Fruit fly (Drosophila melanogaster) whole organism, embryonic: ENCODE results near the gene CG43922.

Experiments
- ATbp ChIP-seq: fragments of 200-800 bp; sonication (Bioruptor generic); optimal IDR thresholded peaks from 2 replicates; lab custom pipeline; 2017; ENCODE audit warnings: missing biosample characterization, mild to moderate bottlenecking, missing genetic modification characterization, missing genetic modification reagents
- Antp ChIP-seq: fragments of 200-800 bp; sonication (Bioruptor generic); optimal IDR thresholded peaks from 3 replicates; lab custom pipeline; 2016; ENCODE audit warnings: missing biosample characterization, missing genetic modification characterization
- Bdp1 ChIP-seq: fragments of 200-800 bp; sonication (Bioruptor generic); optimal IDR thresholded peaks from 3 replicates; lab custom pipeline; 2016; ENCODE audit warnings: missing biosample characterization, missing genetic modification characterization
- CG10209 ChIP-seq: fragments of 200-800 bp; sonication (Bioruptor generic); optimal IDR thresholded peaks from 3 replicates; lab custom pipeline; 2017; ENCODE audit warnings: missing biosample characterization, mild to moderate bottlenecking, missing genetic modification characterization, missing genetic modification reagents
- CG11093 ChIP-seq: fragments of 200-800 bp; sonication (Bioruptor generic); IDR thresholded peaks from 3 replicates; pipeline ENCODE4 v1.3.6; 2022; ENCODE audit warnings: missing biosample characterization, missing genetic modification characterization
- CG11398 ChIP-seq: fragments of 200-800 bp; sonication (Bioruptor generic); optimal IDR thresholded peaks from 2 replicates; lab custom pipeline; 2016; ENCODE audit warnings: missing biosample characterization, missing genetic modification characterization
- CG12236 ChIP-seq: fragments of 200-800 bp; sonication (Bioruptor generic); optimal IDR thresholded peaks from 2 replicates; lab custom pipeline; 2016; ENCODE audit warnings: missing biosample characterization, missing genetic modification characterization
- CG12769 ChIP-seq: fragments of 200-800 bp; sonication (Bioruptor generic); optimal IDR thresholded peaks from 2 replicates; lab custom pipeline; 2019; ENCODE audit warnings: missing biosample characterization, mild to moderate bottlenecking, missing genetic modification characterization, moderate library complexity
- CG15011 ChIP-seq: fragments of 200-800 bp; sonication (Bioruptor generic); optimal IDR thresholded peaks from 3 replicates; lab custom pipeline; 2018; ENCODE audit warnings: missing biosample characterization, mild to moderate bottlenecking, missing genetic modification characterization
- CG15269 ChIP-seq: fragments of 200-800 bp; sonication (Bioruptor generic); optimal IDR thresholded peaks from 2 replicates; lab custom pipeline; 2018; ENCODE audit warnings: missing biosample characterization, mild to moderate bottlenecking, missing genetic modification characterization, moderate library complexity
- CG17186 ChIP-seq: fragments of 200-800 bp; sonication (Bioruptor generic); optimal IDR thresholded peaks from 3 replicates; lab custom pipeline; 2017; ENCODE audit warnings: missing biosample characterization, missing genetic modification reagents, missing genetic modification characterization
- CG17359 ChIP-seq: fragments of 200-800 bp; sonication (Bioruptor generic); optimal IDR thresholded peaks from 3 replicates; lab custom pipeline; 2018; ENCODE audit warnings: missing biosample characterization, mild to moderate bottlenecking, missing genetic modification characterization, moderate library complexity
- CG31441 ChIP-seq: fragments of 200-800 bp; sonication (Bioruptor generic); IDR thresholded peaks from 2 replicates; pipeline ENCODE4 v1.3.6; 2022; ENCODE audit warnings: missing biosample characterization, missing genetic modification characterization
- CG3407 ChIP-seq: fragments of 200-800 bp; sonication (Bioruptor generic); optimal IDR thresholded peaks from 2 replicates; lab custom pipeline; 2018; ENCODE audit warnings: missing biosample characterization, mild to moderate bottlenecking, missing genetic modification characterization
- CG3726 ChIP-seq: fragments of 200-800 bp; sonication (Bioruptor generic); IDR thresholded peaks from 3 replicates; pipeline ENCODE4, ENCODE4 v1.3.6; 2022; ENCODE audit warnings: missing biosample characterization, missing genetic modification characterization
- CG3838 ChIP-seq: fragments of 200-800 bp; sonication (Bioruptor generic); optimal IDR thresholded peaks from 3 replicates; lab custom pipeline; 2016; ENCODE audit warnings: missing biosample characterization, missing genetic modification characterization
- CG4282 ChIP-seq: fragments of 200-800 bp; sonication (Bioruptor generic); optimal IDR thresholded peaks from 2 replicates; lab custom pipeline; 2016; ENCODE audit warnings: missing biosample characterization, missing genetic modification characterization
- CG7786 ChIP-seq: fragments of 200-800 bp; sonication (Bioruptor generic); optimal IDR thresholded peaks from 2 replicates; lab custom pipeline; 2016; ENCODE audit warnings: missing biosample characterization, missing genetic modification characterization
- CG9932 ChIP-seq: fragments of 200-800 bp; sonication (Bioruptor generic); IDR thresholded peaks from 2 replicates; pipeline ENCODE4 v1.3.6; 2022; ENCODE audit warnings: missing biosample characterization, missing genetic modification characterization
- Dfd ChIP-seq, 2 experiments: fragments of >200 bp; optimal IDR thresholded peaks; 2 replicates each; lab custom pipeline; 2017; ENCODE audit warnings: missing biosample characterization in 2 of 2, missing genetic modification characterization in 2 of 2
- E2f2 ChIP-seq: fragments of 200-800 bp; sonication (Bioruptor generic); IDR thresholded peaks from 2 replicates; pipeline ENCODE4 v1.3.6; 2022; ENCODE audit warnings: missing biosample characterization, missing genetic modification characterization
- Gug ChIP-seq: fragments of 200-800 bp; sonication (Bioruptor generic); IDR thresholded peaks from 4 replicates; pipeline ENCODE4 v1.3.6; 2022; ENCODE audit warnings: missing biosample characterization, missing genetic modification characterization
- HLH4C ChIP-seq: fragments of 200-800 bp; sonication (Bioruptor generic); IDR thresholded peaks from 3 replicates; pipeline ENCODE4 v1.3.6; 2022; ENCODE audit warnings: missing biosample characterization, missing genetic modification characterization; ENCODE audit not compliant: partially characterized antibody
- Hand ChIP-seq: fragments of 200-800 bp; sonication (Bioruptor generic); optimal IDR thresholded peaks from 2 replicates; lab custom pipeline; 2017; ENCODE audit warnings: mild to moderate bottlenecking, missing biosample characterization, missing genetic modification reagents, missing genetic modification characterization
- Kr ChIP-seq: fragments of 200-800 bp; sonication (Bioruptor generic); optimal IDR thresholded peaks from 2 replicates; lab custom pipeline; 2017; ENCODE audit warnings: missing biosample characterization, mild to moderate bottlenecking, missing genetic modification characterization
- Lhr ChIP-seq: fragments of 200-800 bp; sonication (Bioruptor generic); optimal IDR thresholded peaks from 3 replicates; lab custom pipeline; 2017; ENCODE audit warnings: mild to moderate bottlenecking, missing biosample characterization, missing genetic modification reagents, missing genetic modification characterization
- Lpt ChIP-seq: fragments of >200 bp; optimal IDR thresholded peaks from 2 replicates; lab custom pipeline; 2018; ENCODE audit warnings: missing biosample characterization, missing genetic modification characterization
- NC2α ChIP-seq: fragments of 200-800 bp; sonication (Bioruptor generic); optimal IDR thresholded peaks from 2 replicates; lab custom pipeline; 2016; ENCODE audit warnings: missing biosample characterization, missing genetic modification characterization
- NK7.1 ChIP-seq: fragments of 200-800 bp; sonication (Bioruptor generic); optimal IDR thresholded peaks from 3 replicates; lab custom pipeline; 2016; ENCODE audit warnings: missing biosample characterization, missing genetic modification characterization
- Opbp ChIP-seq: fragments of 200-800 bp; sonication (Bioruptor generic); IDR thresholded peaks from 3 replicates; pipeline ENCODE4 v1.3.6; 2022; ENCODE audit warnings: missing biosample characterization, missing genetic modification characterization; ENCODE audit not compliant: partially characterized antibody
- Optix ChIP-seq: fragments of 200-800 bp; sonication (Bioruptor generic); IDR thresholded peaks from 3 replicates; pipeline ENCODE4 v1.3.6; 2022; ENCODE audit warnings: missing biosample characterization, missing genetic modification characterization
- Side ChIP-seq: fragments of 200-800 bp; sonication (Bioruptor generic); optimal IDR thresholded peaks from 2 replicates; lab custom pipeline; 2016; ENCODE audit warnings: missing biosample characterization, missing genetic modification characterization
- Sox100B ChIP-seq: fragments of 200-800 bp; sonication (Bioruptor generic); optimal IDR thresholded peaks from 3 replicates; lab custom pipeline; 2018; ENCODE audit warnings: missing biosample characterization, mild to moderate bottlenecking, missing genetic modification characterization
- Sry-β ChIP-seq: fragments of 200-800 bp; sonication (Bioruptor generic); optimal IDR thresholded peaks from 2 replicates; lab custom pipeline; 2018; ENCODE audit warnings: missing biosample characterization, mild to moderate bottlenecking, missing genetic modification characterization, moderate library complexity
- Taf1 ChIP-seq: fragments of 200-800 bp; sonication (Bioruptor generic); IDR thresholded peaks from 2 replicates; pipeline ENCODE4 v1.3.6; 2022; ENCODE audit warnings: missing biosample characterization, missing genetic modification characterization
- Xbp1 ChIP-seq: fragments of 200-800 bp; sonication (Bioruptor generic); optimal IDR thresholded peaks from 3 replicates; lab custom pipeline; 2016; ENCODE audit warnings: missing biosample characterization, mild to moderate bottlenecking, missing genetic modification characterization
- bab2 ChIP-seq: fragments of 200-800 bp; sonication (Bioruptor generic); optimal IDR thresholded peaks from 2 replicates; lab custom pipeline; 2016; ENCODE audit warnings: missing biosample characterization, missing genetic modification characterization
- bsh ChIP-seq, 2 experiments: fragments of 200-800 bp; sonication (Bioruptor generic); optimal IDR thresholded peaks; 2 replicates each; lab custom pipeline; 2017 to 2018; ENCODE audit warnings: mild to moderate bottlenecking in 2 of 2, missing biosample characterization in 2 of 2, missing genetic modification characterization in 2 of 2, moderate library complexity in 1 of 2
- crp ChIP-seq, 2 experiments: fragments of 200-800 bp; sonication (Bioruptor generic); optimal IDR thresholded peaks; 2 replicates in 1 of 2; 3 replicates in 1 of 2; lab custom pipeline; 2017; ENCODE audit warnings: missing biosample characterization in 2 of 2, missing genetic modification characterization in 2 of 2, mild to moderate bottlenecking in 1 of 2, moderate library complexity in 1 of 2
- dm ChIP-seq: fragments of 200-800 bp; sonication (Bioruptor generic); optimal IDR thresholded peaks from 3 replicates; lab custom pipeline; 2016; ENCODE audit warnings: missing biosample characterization, missing genetic modification characterization
- fd64A ChIP-seq: fragments of 200-800 bp; sonication (Bioruptor generic); optimal IDR thresholded peaks from 3 replicates; lab custom pipeline; 2018; ENCODE audit warnings: missing biosample characterization, mild to moderate bottlenecking, missing genetic modification characterization
- jing ChIP-seq: fragments of 200-800 bp; sonication (Bioruptor generic); optimal IDR thresholded peaks from 2 replicates; lab custom pipeline; 2018; ENCODE audit warnings: missing biosample characterization, mild to moderate bottlenecking, missing genetic modification characterization
- lilli ChIP-seq: fragments of 200-800 bp; sonication (Bioruptor generic); optimal IDR thresholded peaks from 3 replicates; lab custom pipeline; 2016; ENCODE audit warnings: missing biosample characterization, missing genetic modification characterization
- nom ChIP-seq: fragments of 200-800 bp; sonication (Bioruptor generic); optimal IDR thresholded peaks from 2 replicates; lab custom pipeline; 2017; ENCODE audit warnings: missing biosample characterization, missing genetic modification characterization, mild to moderate bottlenecking, moderate library complexity, missing genetic modification reagents
- org-1 ChIP-seq: fragments of 200-800 bp; sonication (Bioruptor generic); optimal IDR thresholded peaks from 2 replicates; lab custom pipeline; 2017; ENCODE audit warnings: missing biosample characterization, missing genetic modification characterization
- peb ChIP-seq: fragments of 200-800 bp; sonication (Bioruptor generic); IDR thresholded peaks from 2 replicates; pipeline ENCODE4 v1.3.6; 2022; ENCODE audit warnings: missing biosample characterization, missing genetic modification characterization
- phol ChIP-seq: fragments of 200-800 bp; sonication (Bioruptor generic); optimal IDR thresholded peaks from 3 replicates; lab custom pipeline; 2018; ENCODE audit warnings: missing biosample characterization, mild to moderate bottlenecking, missing genetic modification characterization, moderate library complexity
- repo ChIP-seq: fragments of 200-800 bp; sonication (Bioruptor generic); optimal IDR thresholded peaks from 2 replicates; lab custom pipeline; 2016; ENCODE audit warnings: missing biosample characterization, missing genetic modification characterization
- sens-2 ChIP-seq: fragments of 200-800 bp; sonication (Bioruptor generic); IDR thresholded peaks from 2 replicates; pipeline ENCODE4 v1.3.6; 2022; ENCODE audit warnings: missing biosample characterization, missing genetic modification characterization
- tx ChIP-seq: fragments of 200-800 bp; sonication (Bioruptor generic); optimal IDR thresholded peaks from 2 replicates; lab custom pipeline; 2016; ENCODE audit warnings: missing biosample characterization, missing genetic modification characterization

Gene CG43922

dm6 chr2L:6280328-6280727 lies 28.2 kb downstream of the CG43922 start (continued):
- no peak for TF ChIP-seq CG3838 (GFP tag; lab: Kevin White, UChicago)
- peak; percentile 65 for TF ChIP-seq Sox100B
- peak; percentile 46 for TF ChIP-seq CG12769 (tag; lab: Kevin White, UChicago)
- TF ChIP-seq sens-2 (GFP tag; lab: Robert Waterston, UW), result peak; percentile 57; the same call in 1 of the 2 replicates
- no peak for TF ChIP-seq CG7786 (GFP tag; lab: Kevin White, UChicago)
- peak; percentile 21 for TF ChIP-seq bab2
- peak; percentile 18 for TF ChIP-seq org-1 (GFP tag; lab: Kevin White, UChicago)
- peak; percentile 58 for TF ChIP-seq ATbp (GFP tag; lab: Kevin White, UChicago)
- TF ChIP-seq CG15269, result peak; percentile 62
- TF ChIP-seq CG11093, result 0 out of 3 replicates have a peak, but pooled peaks have one; percentile 31
- peak; percentile 38; the same call in 1 of the 2 replicates for TF ChIP-seq CG9932 (GFP tag; lab: Robert Waterston, UW)
- peak; percentile 50 for TF ChIP-seq CG15011 (GFP tag; lab: Kevin White, UChicago)
- TF ChIP-seq Gug (GFP tag; lab: Robert Waterston, UW), result no peak; the same call in 3 of the 4 replicates
- peak; percentile 49 for TF ChIP-seq CG10209 (GFP tag; lab: Kevin White, UChicago)
- peak; percentile 44; the same call in 1 of the 2 replicates for TF ChIP-seq E2f2
- no peak for TF ChIP-seq CG4282 (GFP tag; lab: Kevin White, UChicago)
- 0 out of 3 replicates have a peak, but pooled peaks have one; percentile 29 for TF ChIP-seq Optix (GFP tag; lab: Robert Waterston, UW)
- no peak for TF ChIP-seq Bdp1
- TF ChIP-seq nom, result no peak
- TF ChIP-seq phol (tag; lab: Kevin White, UChicago), result peak; percentile 71
- peak; percentile 38 for TF ChIP-seq CG3407 (GFP tag; lab: Kevin White, UChicago)
- no peak for TF ChIP-seq Taf1 (GFP tag; lab: Robert Waterston, UW)
- no peak for TF ChIP-seq Sry-β (GFP tag; lab: Kevin White, UChicago)
- TF ChIP-seq jing, result peak; percentile 2
- no peak for TF ChIP-seq Dfd (GFP tag; optimal IDR thresholded peaks at IDR 0.05; lab: Kevin White, UChicago)
- TF ChIP-seq CG12236 (GFP tag; lab: Kevin White, UChicago), result no peak
- peak; percentile 57 for TF ChIP-seq lilli (GFP tag; lab: Kevin White, UChicago)
- no peak for TF ChIP-seq Lhr (GFP tag; lab: Kevin White, UChicago)
- TF ChIP-seq dm (GFP tag; lab: Kevin White, UChicago), result no peak
- no peak for TF ChIP-seq CG11398 (GFP tag; lab: Kevin White, UChicago)
- no peak for TF ChIP-seq CG17186 (GFP tag; lab: Kevin White, UChicago)
- TF ChIP-seq Kr (GFP tag; lab: Kevin White, UChicago), result no peak
- peak; percentile 11 for TF ChIP-seq Antp (GFP tag; lab: Kevin White, UChicago)
- peak in 1 of 2 experiments; percentile 75 for TF ChIP-seq bsh (GFP tag; optimal IDR thresholded peaks at IDR 0.05; lab: Kevin White, UChicago)
- peak; percentile 67 for TF ChIP-seq CG17359 (tag; lab: Kevin White, UChicago)
- TF ChIP-seq peb, result peak; percentile 42; the same call in 1 of the 2 replicates
- TF ChIP-seq Xbp1 (GFP tag; lab: Kevin White, UChicago), result peak; percentile 67
- no peak for TF ChIP-seq crp (GFP tag; optimal IDR thresholded peaks at IDR 0.05; lab: Kevin White, UChicago)
- no peak for TF ChIP-seq Opbp (GFP tag; lab: Robert Waterston, UW)
- TF ChIP-seq CG31441, result peak; percentile 79
- no peak for TF ChIP-seq HLH4C
- TF ChIP-seq repo, result no peak
- peak; percentile 30 for TF ChIP-seq Hand (GFP tag; lab: Kevin White, UChicago)
- peak; percentile 68; the same call in 1 of the 3 replicates for TF ChIP-seq CG3726 (GFP tag; lab: Robert Waterston, UW)
- TF ChIP-seq Side (GFP tag; lab: Kevin White, UChicago), result peak; percentile 0
- TF ChIP-seq Lpt (GFP tag; lab: Kevin White, UChicago), result no peak
- TF ChIP-seq NK7.1 (GFP tag; lab: Kevin White, UChicago), result no peak
- peak; percentile 13 for TF ChIP-seq fd64A (GFP tag; lab: Kevin White, UChicago)
- no peak for TF ChIP-seq tx (GFP tag; lab: Kevin White, UChicago)
- TF ChIP-seq NC2α, result no peak
